Fruit fly (Drosophila melanogaster) whole organism, embryonic: ENCODE data around the gene CG44437.
A peak's percentile ranks its signal among the peaks of the same experiment; 100 is the strongest.

Experiments
- Awh ChIP-seq: fragments of 200-800 bp; sonication (Bioruptor generic); IDR thresholded peaks from 2 replicates; pipeline ENCODE4, ENCODE4 v1.3.6; 2022; ENCODE audit warnings: missing biosample characterization, missing genetic modification characterization
- B-H2 ChIP-seq: fragments of 200-800 bp; sonication (Bioruptor generic); optimal IDR thresholded peaks from 2 replicates; lab custom pipeline; 2018; ENCODE audit warnings: missing biosample characterization, mild to moderate bottlenecking, missing genetic modification characterization
- BtbVII ChIP-seq: fragments of 200-800 bp; sonication (Bioruptor generic); optimal IDR thresholded peaks from 3 replicates; lab custom pipeline; 2017; ENCODE audit warnings: missing biosample characterization, mild to moderate bottlenecking, missing genetic modification characterization
- CG10654 ChIP-seq: fragments of 200-800 bp; sonication (Bioruptor generic); optimal IDR thresholded peaks from 2 replicates; lab custom pipeline; 2016; ENCODE audit warnings: missing biosample characterization, missing genetic modification characterization
- CG11456 ChIP-seq: fragments of 200-800 bp; sonication (Bioruptor generic); IDR thresholded peaks from 3 replicates; pipeline ENCODE4 v1.3.6; 2022; ENCODE audit warnings: missing biosample characterization, missing genetic modification characterization
- CG12391 ChIP-seq: fragments of 200-800 bp; sonication (Bioruptor generic); optimal IDR thresholded peaks from 3 replicates; lab custom pipeline; 2018; ENCODE audit warnings: missing biosample characterization, mild to moderate bottlenecking, missing genetic modification characterization, moderate library complexity
- CG13775 ChIP-seq: fragments of 200-800 bp; sonication (Bioruptor generic); optimal IDR thresholded peaks from 3 replicates; lab custom pipeline; 2017; ENCODE audit warnings: missing biosample characterization, mild to moderate bottlenecking, missing genetic modification characterization
- CG13894 ChIP-seq: fragments of 200-800 bp; sonication (Bioruptor generic); optimal IDR thresholded peaks from 3 replicates; lab custom pipeline; 2018; ENCODE audit warnings: missing biosample characterization, mild to moderate bottlenecking, missing genetic modification characterization, moderate library complexity
- CG14014 ChIP-seq: fragments of 200-800 bp; sonication (Bioruptor generic); IDR thresholded peaks from 2 replicates; pipeline ENCODE4 v1.3.6; 2022; ENCODE audit warnings: missing biosample characterization, missing genetic modification characterization
- CG16815 ChIP-seq: fragments of 200-800 bp; sonication (Bioruptor generic); optimal IDR thresholded peaks from 3 replicates; lab custom pipeline; 2017; ENCODE audit warnings: missing biosample characterization, mild to moderate bottlenecking, missing genetic modification characterization
- CG2678 ChIP-seq: fragments of 200-800 bp; sonication (Bioruptor generic); optimal IDR thresholded peaks from 3 replicates; lab custom pipeline; 2019; ENCODE audit warnings: missing biosample characterization, mild to moderate bottlenecking, missing genetic modification characterization, moderate library complexity
- CG2712 ChIP-seq: fragments of 200-800 bp; optimal IDR thresholded peaks from 3 replicates; lab custom pipeline; 2019; ENCODE audit warnings: missing biosample characterization, mild to moderate bottlenecking, missing genetic modification characterization, moderate library complexity
- CG2889 ChIP-seq: fragments of 200-800 bp; sonication (Bioruptor generic); IDR thresholded peaks from 3 replicates; pipeline ENCODE4 v1.3.6; 2022; ENCODE audit warnings: missing biosample characterization, missing genetic modification characterization
- CG32772 ChIP-seq: fragments of 200-800 bp; sonication (Bioruptor generic); IDR thresholded peaks from 2 replicates; pipeline ENCODE4 v1.3.6; 2022; ENCODE audit warnings: missing biosample characterization, missing genetic modification characterization
- CG6689 ChIP-seq: fragments of 200-800 bp; sonication (Bioruptor generic); IDR thresholded peaks from 2 replicates; pipeline ENCODE4 v1.3.6; 2022; ENCODE audit warnings: missing biosample characterization, missing genetic modification characterization
- CG7271 ChIP-seq: fragments of 200-800 bp; sonication (Bioruptor generic); optimal IDR thresholded peaks from 2 replicates; lab custom pipeline; 2018; ENCODE audit warnings: missing biosample characterization, mild to moderate bottlenecking, missing genetic modification characterization, moderate library complexity
- CG7745 ChIP-seq: fragments of 200-800 bp; sonication (Bioruptor generic); optimal IDR thresholded peaks from 2 replicates; lab custom pipeline; 2018; ENCODE audit warnings: missing biosample characterization, mild to moderate bottlenecking, missing genetic modification characterization, moderate library complexity
- CG7987 ChIP-seq: fragments of 200-800 bp; sonication (Bioruptor generic); optimal IDR thresholded peaks from 2 replicates; lab custom pipeline; 2018; ENCODE audit warnings: missing biosample characterization, mild to moderate bottlenecking, missing genetic modification characterization, moderate library complexity
- CG8765 ChIP-seq: fragments of 200-800 bp; sonication (Bioruptor generic); IDR thresholded peaks from 2 replicates; pipeline ENCODE4 v1.3.6; 2022; ENCODE audit warnings: missing biosample characterization, missing genetic modification characterization
- CG9797 ChIP-seq: fragments of 200-800 bp; sonication (Bioruptor generic); optimal IDR thresholded peaks from 3 replicates; lab custom pipeline; 2018; ENCODE audit warnings: missing biosample characterization, mild to moderate bottlenecking, missing genetic modification characterization
- Drgx ChIP-seq: fragments of 200-800 bp; sonication (Bioruptor generic); IDR thresholded peaks from 2 replicates; pipeline ENCODE4 v1.3.6; 2022; ENCODE audit warnings: missing biosample characterization, missing genetic modification characterization
- HLHmδ ChIP-seq: fragments of 200-800 bp; sonication (Bioruptor generic); optimal IDR thresholded peaks from 2 replicates; lab custom pipeline; 2018; ENCODE audit warnings: missing biosample characterization, mild to moderate bottlenecking, missing genetic modification characterization, moderate library complexity
- HmgD ChIP-seq: fragments of 200-800 bp; sonication (Bioruptor generic); optimal IDR thresholded peaks from 3 replicates; lab custom pipeline; 2016; ENCODE audit warnings: missing biosample characterization, missing genetic modification characterization
- PHDP ChIP-seq: fragments of 200-800 bp; sonication (Bioruptor generic); optimal IDR thresholded peaks from 3 replicates; lab custom pipeline; 2018; ENCODE audit warnings: missing biosample characterization, mild to moderate bottlenecking, missing genetic modification characterization, moderate library complexity
- Ptx1 ChIP-seq: fragments of 200-800 bp; sonication (Bioruptor generic); IDR thresholded peaks from 2 replicates; pipeline ENCODE4 v1.3.6; 2022; ENCODE audit warnings: missing biosample characterization, missing genetic modification characterization
- Ravus ChIP-seq: fragments of 200-800 bp; sonication (Bioruptor generic); IDR thresholded peaks from 2 replicates; pipeline ENCODE4 v1.3.6; 2022; ENCODE audit warnings: missing biosample characterization, missing genetic modification characterization
- Sox102F ChIP-seq: fragments of 200-800 bp; sonication (Bioruptor generic); optimal IDR thresholded peaks from 2 replicates; lab custom pipeline; 2018; ENCODE audit warnings: missing biosample characterization, mild to moderate bottlenecking, missing genetic modification characterization, moderate library complexity
- Spps ChIP-seq: fragments of 200-800 bp; sonication (Bioruptor generic); optimal IDR thresholded peaks from 2 replicates; lab custom pipeline; 2018; ENCODE audit warnings: missing biosample characterization, mild to moderate bottlenecking, missing genetic modification characterization
- TFAM ChIP-seq: fragments of 200-800 bp; sonication (Bioruptor generic); optimal IDR thresholded peaks from 2 replicates; lab custom pipeline; 2017; ENCODE audit warnings: missing biosample characterization, missing genetic modification characterization, inconsistent platforms
- bab2 ChIP-seq: fragments of 200-800 bp; sonication (Bioruptor generic); optimal IDR thresholded peaks from 2 replicates; lab custom pipeline; 2016; ENCODE audit warnings: missing biosample characterization, missing genetic modification characterization
- bcd ChIP-seq: fragments of 200-800 bp; sonication (Bioruptor generic); optimal IDR thresholded peaks from 2 replicates; lab custom pipeline; 2017; ENCODE audit warnings: missing biosample characterization, mild to moderate bottlenecking, missing genetic modification characterization
- bsh ChIP-seq, 2 experiments: fragments of 200-800 bp; sonication (Bioruptor generic); optimal IDR thresholded peaks; 2 replicates each; lab custom pipeline; 2017 to 2018; ENCODE audit warnings: mild to moderate bottlenecking in 2 of 2, missing biosample characterization in 2 of 2, missing genetic modification characterization in 2 of 2, moderate library complexity in 1 of 2
- ci ChIP-seq: fragments of 200-800 bp; sonication (Bioruptor generic); IDR thresholded peaks from 3 replicates; pipeline ENCODE4 v1.3.6; 2022; ENCODE audit warnings: missing biosample characterization, missing genetic modification characterization
- dmrt99B ChIP-seq: fragments of 200-800 bp; sonication (Bioruptor generic); optimal IDR thresholded peaks from 2 replicates; lab custom pipeline; 2018; ENCODE audit warnings: missing biosample characterization, mild to moderate bottlenecking, missing genetic modification characterization, moderate library complexity
- dysf ChIP-seq: fragments of 200-800 bp; sonication (Bioruptor generic); IDR thresholded peaks from 3 replicates; pipeline ENCODE4 v1.3.6; 2022; ENCODE audit warnings: missing biosample characterization, missing genetic modification characterization
- ems ChIP-seq: fragments of 200-800 bp; sonication (Bioruptor generic); optimal IDR thresholded peaks from 3 replicates; lab custom pipeline; 2016; ENCODE audit warnings: missing biosample characterization, missing genetic modification characterization
- ewg ChIP-seq: fragments of 200-800 bp; sonication (Bioruptor generic); optimal IDR thresholded peaks from 3 replicates; lab custom pipeline; 2017; ENCODE audit warnings: mild to moderate bottlenecking, missing biosample characterization, missing genetic modification reagents, missing genetic modification characterization
- exex ChIP-seq: fragments of 200-800 bp; sonication (Bioruptor generic); optimal IDR thresholded peaks from 4 replicates; lab custom pipeline; 2018; ENCODE audit warnings: missing biosample characterization, mild to moderate bottlenecking, missing genetic modification characterization, moderate library complexity
- gem ChIP-seq: fragments of 200-800 bp; sonication (Bioruptor generic); optimal IDR thresholded peaks from 2 replicates; lab custom pipeline; 2019; ENCODE audit warnings: missing biosample characterization, mild to moderate bottlenecking, missing genetic modification characterization, moderate library complexity
- gfzf ChIP-seq: fragments of 200-800 bp; sonication (Bioruptor generic); optimal IDR thresholded peaks from 2 replicates; lab custom pipeline; 2016; ENCODE audit warnings: missing biosample characterization, mild to moderate bottlenecking, missing genetic modification characterization, moderate library complexity
- gsb ChIP-seq: fragments of 200-800 bp; sonication (Bioruptor generic); IDR thresholded peaks from 2 replicates; pipeline ENCODE4 v1.3.6; 2022; ENCODE audit warnings: missing biosample characterization, missing genetic modification characterization
- kay ChIP-seq: fragments of 200-800 bp; sonication (Bioruptor generic); optimal IDR thresholded peaks from 2 replicates; lab custom pipeline; 2016; ENCODE audit warnings: missing biosample characterization, missing genetic modification characterization
- nau ChIP-seq: fragments of 200-800 bp; sonication (Bioruptor generic); optimal IDR thresholded peaks from 3 replicates; lab custom pipeline; 2017; ENCODE audit warnings: missing biosample characterization, mild to moderate bottlenecking, missing genetic modification characterization, missing genetic modification reagents
- pan ChIP-seq, 4 experiments: fragments of >200 bp in 3 of 4; fragments of 200-800 bp in 1 of 4; sonication (Bioruptor generic) in 1 of 4; optimal IDR thresholded peaks in 3 of 4; IDR thresholded peaks in 1 of 4; 2 replicates each; pipeline versions ENCODE4 v1.3.6 to Lab custom; 2017 to 2022; ENCODE audit warnings: missing biosample characterization in 2 of 4, missing genetic modification characterization in 2 of 4, mixed read lengths in 1 of 4
- prd ChIP-seq, 3 experiments: fragments of >200 bp in 2 of 3; fragments of 200-800 bp in 1 of 3; sonication (Bioruptor generic) in 1 of 3; optimal IDR thresholded peaks in 2 of 3; IDR thresholded peaks in 1 of 3; 2 replicates in 2 of 3; 3 replicates in 1 of 3; pipeline versions ENCODE4 v1.3.6 to Lab custom; 2017 to 2022; ENCODE audit warnings: missing biosample characterization in 1 of 3, missing genetic modification characterization in 1 of 3
- row ChIP-seq: fragments of 200-800 bp; sonication (Bioruptor generic); IDR thresholded peaks from 3 replicates; pipeline ENCODE4 v1.3.6; 2022; ENCODE audit warnings: missing biosample characterization, missing genetic modification characterization
- seq ChIP-seq: fragments of 200-800 bp; sonication (Bioruptor generic); IDR thresholded peaks from 2 replicates; pipeline ENCODE4 v1.3.6; 2022; ENCODE audit warnings: missing biosample characterization, missing genetic modification characterization
- sr ChIP-seq: fragments of 200-800 bp; sonication (Bioruptor generic); IDR thresholded peaks from 3 replicates; pipeline ENCODE4 v1.3.6; 2022; ENCODE audit warnings: missing biosample characterization, missing genetic modification characterization
- usp ChIP-seq: fragments of >200 bp; optimal IDR thresholded peaks from 2 replicates; lab custom pipeline; 2017; ENCODE audit warnings: missing biosample characterization, missing genetic modification characterization

The CG44437 gene

dm6 chrX:13244462-13244861 lies 42.4 kb upstream of the CG44437 start (continued):
- no peak for TF ChIP-seq CG7987 (GFP tag; lab: Kevin White, UChicago)
- TF ChIP-seq Sox102F (GFP tag; lab: Kevin White, UChicago), result peak; percentile 62
- peak; percentile 7; the same call in 1 of the 2 replicates for TF ChIP-seq CG32772 (GFP tag; lab: Robert Waterston, UW)
- TF ChIP-seq ewg (GFP tag; lab: Kevin White, UChicago), result no peak
- TF ChIP-seq PHDP, result no peak
- no peak for TF ChIP-seq HLHmδ (GFP tag; lab: Kevin White, UChicago)
- TF ChIP-seq CG8765 (GFP tag; lab: Robert Waterston, UW), result no peak
- TF ChIP-seq Ravus (GFP tag; lab: Robert Waterston, UW), result no peak
- no peak for TF ChIP-seq CG13775 (GFP tag; lab: Kevin White, UChicago)
- no peak for TF ChIP-seq ems (GFP tag; lab: Kevin White, UChicago)
- TF ChIP-seq Drgx (GFP tag; lab: Robert Waterston, UW), result peak; percentile 60; the same call in 1 of the 2 replicates
- TF ChIP-seq gem (tag; lab: Kevin White, UChicago), result peak; percentile 42
- no peak for TF ChIP-seq CG9797 (GFP tag; lab: Kevin White, UChicago)
- peak; percentile 31; the same call in 1 of the 2 replicates for TF ChIP-seq CG6689
- no peak for TF ChIP-seq CG16815 (GFP tag; lab: Kevin White, UChicago)
- no peak for TF ChIP-seq BtbVII
- no peak for TF ChIP-seq CG11456
- TF ChIP-seq bab2 (GFP tag; lab: Kevin White, UChicago), result no peak
- TF ChIP-seq pan (optimal IDR thresholded peaks at IDR 0.05; lab: Kevin White, UChicago), result no peak
- TF ChIP-seq pan (GFP tag; optimal IDR thresholded peaks at IDR 0.05 in 1 of 2, IDR thresholded peaks at IDR 0.05 in 1 of 2), result peak in 1 of 2 experiments; percentile 25
- no peak for TF ChIP-seq CG13894
- no peak for TF ChIP-seq HmgD (GFP tag; lab: Kevin White, UChicago)
- no peak for TF ChIP-seq prd (optimal IDR thresholded peaks at IDR 0.05; lab: Kevin White, UChicago)
- TF ChIP-seq prd (GFP tag; IDR thresholded peaks at IDR 0.05; lab: Robert Waterston, UW), result peak; percentile 8; the same call in 1 of the 3 replicates
- TF ChIP-seq usp, result no peak
- no peak for TF ChIP-seq CG7271 (tag; lab: Kevin White, UChicago)
- no peak for TF ChIP-seq gsb (GFP tag; lab: Robert Waterston, UW)
- no peak for TF ChIP-seq TFAM (GFP tag; lab: Kevin White, UChicago)
- peak; percentile 15 for TF ChIP-seq CG12391 (tag; lab: Kevin White, UChicago)
- TF ChIP-seq Ptx1 (GFP tag; lab: Robert Waterston, UW), result peak; percentile 35; the same call in 1 of the 2 replicates
- TF ChIP-seq exex, result no peak
- TF ChIP-seq dmrt99B (tag; lab: Kevin White, UChicago), result peak; percentile 56
- 0 out of 3 replicates have a peak, but pooled peaks have one; percentile 23 for TF ChIP-seq sr
- peak; percentile 20 for TF ChIP-seq CG2712 (tag; lab: Kevin White, UChicago)
- peak; percentile 37; the same call in 1 of the 3 replicates for TF ChIP-seq row (GFP tag; lab: Robert Waterston, UW)
- no peak for TF ChIP-seq seq (GFP tag; lab: Robert Waterston, UW)
- no peak for TF ChIP-seq bcd (GFP tag; lab: Kevin White, UChicago)
- no peak for TF ChIP-seq gfzf (GFP tag; lab: Kevin White, UChicago)
- TF ChIP-seq CG14014 (GFP tag; lab: Robert Waterston, UW), result no peak
- no peak for TF ChIP-seq Spps
- TF ChIP-seq CG2678, result no peak
- no peak for TF ChIP-seq nau (GFP tag; lab: Kevin White, UChicago)
- peak; percentile 11 to 38 for TF ChIP-seq bsh (GFP tag; optimal IDR thresholded peaks at IDR 0.05; lab: Kevin White, UChicago)
- TF ChIP-seq CG2889, result no peak
- TF ChIP-seq B-H2 (GFP tag; lab: Kevin White, UChicago), result no peak
- TF ChIP-seq dysf (GFP tag; lab: Robert Waterston, UW), result peak; percentile 6; the same call in 1 of the 3 replicates
- TF ChIP-seq CG10654 (GFP tag; lab: Kevin White, UChicago), result no peak
- TF ChIP-seq ci (GFP tag; lab: Robert Waterston, UW), result peak; percentile 47; the same call in 1 of the 3 replicates
- 0 out of 2 replicates have a peak, but pooled peaks have one; percentile 22 for TF ChIP-seq Awh (GFP tag; lab: Robert Waterston, UW)
- no peak for TF ChIP-seq CG7745
- TF ChIP-seq kay (GFP tag; lab: Kevin White, UChicago), result no peak
